Worm (Caenorhabditis elegans) whole organism, L4 larva: ENCODE results near the gene F54F2.6.

ENCODE experiments used
- F10B5.3 ChIP-seq: sonication (generic microtip); optimal IDR thresholded peaks from 2 replicates; lab custom pipeline; 2016; ENCODE audit warnings: mild to moderate bottlenecking, missing genetic modification characterization, missing compliant biosample characterization
- F26F4.8 ChIP-seq: fragments of 200-800 bp; sonication (Bioruptor generic); conservative IDR thresholded peaks from 2 replicates; pipeline ENCODE4 v1.3.6; 2022; ENCODE audit warnings: missing genetic modification characterization, missing compliant biosample characterization
- F37D6.2 ChIP-seq: sonication (generic microtip); optimal IDR thresholded peaks from 2 replicates; lab custom pipeline; 2016; ENCODE audit warnings: mild to moderate bottlenecking, missing genetic modification characterization, missing compliant biosample characterization
- F49E8.2 ChIP-seq: sonication (generic microtip); optimal IDR thresholded peaks from 2 replicates; lab custom pipeline; 2016; ENCODE audit warnings: missing compliant biosample characterization, mild to moderate bottlenecking, missing genetic modification characterization, borderline replicate concordance
- T26A8.4 ChIP-seq: fragments of 200-800 bp; sonication (Bioruptor generic); IDR thresholded peaks from 2 replicates; pipeline ENCODE4 v1.3.6; 2022; ENCODE audit warnings: missing genetic modification characterization, missing compliant biosample characterization
- Y105C5A.15 ChIP-seq: fragments of 200-800 bp; sonication (Bioruptor generic); IDR thresholded peaks from 2 replicates; pipeline ENCODE4 v1.3.6; 2022; ENCODE audit warnings: missing genetic modification characterization, missing compliant biosample characterization
- Y48G9A.11 ChIP-seq: fragments of 200-800 bp; sonication (Bioruptor generic); IDR thresholded peaks from 2 replicates; pipeline ENCODE4 v1.3.6; 2022; ENCODE audit warnings: missing genetic modification reagents, missing genetic modification characterization, missing compliant biosample characterization
- Y5F2A.4 ChIP-seq: fragments of 200-800 bp; sonication (Bioruptor generic); optimal IDR thresholded peaks from 2 replicates; lab custom pipeline; 2018; ENCODE audit warnings: mild to moderate bottlenecking, missing genetic modification characterization, missing compliant biosample characterization
- Y75B8A.6 ChIP-seq: fragments of 200-800 bp; sonication (Bioruptor generic); IDR thresholded peaks from 2 replicates; pipeline ENCODE4 v1.3.6; 2022; ENCODE audit warnings: missing genetic modification reagents, missing genetic modification characterization, missing compliant biosample characterization
- arid-1 ChIP-seq: fragments of 200-800 bp; sonication (Bioruptor generic); conservative IDR thresholded peaks from 2 replicates; pipeline ENCODE4 v1.3.6; 2022; ENCODE audit warnings: missing genetic modification reagents, missing genetic modification characterization, missing compliant biosample characterization
- attf-4 ChIP-seq: sonication (generic microtip); optimal IDR thresholded peaks from 3 replicates; lab custom pipeline; 2017; ENCODE audit warnings: missing biosample characterization, missing genetic modification characterization
- ceh-44 ChIP-seq: fragments of 200-800 bp; sonication (Bioruptor generic); IDR thresholded peaks from 2 replicates; pipeline ENCODE4 v1.3.6; 2022; ENCODE audit warnings: missing genetic modification reagents, missing genetic modification characterization, missing compliant biosample characterization
- ceh-62 ChIP-seq: sonication (generic microtip); optimal IDR thresholded peaks from 2 replicates; lab custom pipeline; 2017; ENCODE audit warnings: missing biosample characterization, missing genetic modification characterization
- ceh-82 ChIP-seq: sonication (generic microtip); optimal IDR thresholded peaks from 2 replicates; lab custom pipeline; 2017; ENCODE audit warnings: missing biosample characterization, missing genetic modification characterization
- ces-1 ChIP-seq: fragments of 150-350 bp; sonication (generic microtip); optimal IDR thresholded peaks from 4 replicates; lab custom pipeline; 2014; ENCODE audit warnings: missing biosample characterization, missing genetic modification reagents, missing genetic modification characterization
- cey-2 ChIP-seq: sonication (generic microtip); optimal IDR thresholded peaks from 3 replicates; lab custom pipeline; 2017; ENCODE audit warnings: missing genetic modification characterization, mild to moderate bottlenecking, missing compliant biosample characterization, antibody characterized with exemption, borderline replicate concordance; ENCODE audit not compliant: insufficient read depth
- daf-12 ChIP-seq: fragments of 150-350 bp; optimal IDR thresholded peaks from 2 replicates; lab custom pipeline; 2014; ENCODE audit warnings: missing biosample characterization, missing genetic modification reagents, missing genetic modification characterization
- daf-19 ChIP-seq: fragments of 200-800 bp; sonication (Bioruptor generic); conservative IDR thresholded peaks from 2 replicates; pipeline ENCODE4 v1.3.6; 2022; ENCODE audit warnings: missing genetic modification characterization, missing compliant biosample characterization
- daf-8 ChIP-seq: fragments of 200-800 bp; sonication (Bioruptor generic); IDR thresholded peaks from 2 replicates; pipeline ENCODE4 v1.3.6; 2022; ENCODE audit warnings: missing genetic modification characterization, missing compliant biosample characterization
- dmd-8 ChIP-seq: fragments of 200-800 bp; sonication (Bioruptor generic); IDR thresholded peaks from 2 replicates; pipeline ENCODE4 v1.3.6; 2022; ENCODE audit warnings: missing genetic modification characterization, missing compliant biosample characterization
- dmd-9 ChIP-seq: fragments of 200-800 bp; sonication (Bioruptor generic); IDR thresholded peaks from 2 replicates; pipeline ENCODE4 v1.3.6; 2022; ENCODE audit warnings: missing genetic modification reagents, missing genetic modification characterization, missing compliant biosample characterization
- dpl-1 ChIP-seq: fragments of 150-350 bp; optimal IDR thresholded peaks from 2 replicates; lab custom pipeline; 2014; ENCODE audit warnings: missing biosample characterization, missing genetic modification reagents, missing genetic modification characterization
- dve-1 ChIP-seq: sonication (generic microtip); optimal IDR thresholded peaks from 2 replicates; lab custom pipeline; 2017; ENCODE audit warnings: antibody characterized with exemption, mild to moderate bottlenecking, missing genetic modification characterization, missing compliant biosample characterization; ENCODE audit not compliant: insufficient read depth
- fos-1 ChIP-seq: fragments of 150-350 bp; optimal IDR thresholded peaks from 2 replicates; lab custom pipeline; 2014; ENCODE audit warnings: missing biosample characterization, missing genetic modification characterization
- gei-8 ChIP-seq: fragments of 200-800 bp; sonication (Bioruptor generic); optimal IDR thresholded peaks from 2 replicates; lab custom pipeline; 2018; ENCODE audit warnings: mild to moderate bottlenecking, missing genetic modification characterization, missing compliant biosample characterization
- lin-1 ChIP-seq: fragments of 200-800 bp; sonication (Bioruptor generic); IDR thresholded peaks from 2 replicates; pipeline ENCODE4 v1.3.6; 2022; ENCODE audit warnings: missing genetic modification reagents, missing genetic modification characterization, missing compliant biosample characterization
- lin-13 ChIP-seq: fragments of 150-350 bp; optimal IDR thresholded peaks from 2 replicates; lab custom pipeline; 2014; ENCODE audit warnings: missing biosample characterization, missing genetic modification reagents, missing genetic modification characterization
- madf-9 ChIP-seq: fragments of 200-800 bp; sonication (Bioruptor generic); conservative IDR thresholded peaks from 2 replicates; pipeline ENCODE4 v1.3.6; 2022; ENCODE audit warnings: missing genetic modification reagents, missing genetic modification characterization, missing compliant biosample characterization
- mdl-1 ChIP-seq, 2 experiments: fragments of 150-350 bp in 1 of 2; sonication (generic microtip) in 1 of 2; optimal IDR thresholded peaks; 2 replicates each; lab custom pipeline; 2014 to 2017; ENCODE audit warnings: missing biosample characterization in 2 of 2, missing genetic modification characterization in 2 of 2
- mep-1 ChIP-seq: fragments of 150-350 bp; sonication (generic microtip); optimal IDR thresholded peaks from 3 replicates; lab custom pipeline; 2014; ENCODE audit warnings: missing biosample characterization, missing genetic modification characterization
- mxl-3 ChIP-seq: fragments of 200-800 bp; sonication (Bioruptor generic); optimal IDR thresholded peaks from 2 replicates; lab custom pipeline; 2018; ENCODE audit warnings: mild to moderate bottlenecking, missing genetic modification characterization, missing compliant biosample characterization
- nhr-102 ChIP-seq: sonication (generic microtip); optimal IDR thresholded peaks from 2 replicates; lab custom pipeline; 2016; ENCODE audit warnings: mild to moderate bottlenecking, missing genetic modification characterization, moderate library complexity, missing compliant biosample characterization
- nhr-111 ChIP-seq: fragments of 200-800 bp; sonication (Bioruptor generic); optimal IDR thresholded peaks from 2 replicates; lab custom pipeline; 2018; ENCODE audit warnings: mild to moderate bottlenecking, missing genetic modification characterization, missing compliant biosample characterization
- nhr-237 ChIP-seq: sonication (generic microtip); optimal IDR thresholded peaks from 2 replicates; lab custom pipeline; 2017; ENCODE audit warnings: missing biosample characterization, missing genetic modification characterization
- nhr-28 ChIP-seq: fragments of 150-350 bp; optimal IDR thresholded peaks from 2 replicates; lab custom pipeline; 2014; ENCODE audit warnings: missing biosample characterization, missing genetic modification characterization
- nhr-42 ChIP-seq: fragments of 200-800 bp; sonication (Bioruptor generic); IDR thresholded peaks from 2 replicates; pipeline ENCODE4 v1.3.6; 2022; ENCODE audit warnings: missing genetic modification characterization, missing compliant biosample characterization
- nhr-48 ChIP-seq: sonication (generic microtip); optimal IDR thresholded peaks from 2 replicates; lab custom pipeline; 2016; ENCODE audit warnings: mild to moderate bottlenecking, missing genetic modification characterization, missing compliant biosample characterization
- nhr-6 ChIP-seq: fragments of 150-350 bp; optimal IDR thresholded peaks from 2 replicates; lab custom pipeline; 2014; ENCODE audit warnings: missing biosample characterization, missing genetic modification characterization
- nhr-76 ChIP-seq: fragments of 150-350 bp; optimal IDR thresholded peaks from 2 replicates; lab custom pipeline; 2014; ENCODE audit warnings: missing biosample characterization, missing genetic modification characterization
- php-3 ChIP-seq: fragments of 200-800 bp; sonication (Bioruptor generic); IDR thresholded peaks from 2 replicates; pipeline ENCODE4 v1.3.6; 2022; ENCODE audit warnings: missing genetic modification reagents, missing genetic modification characterization, missing compliant biosample characterization
- rbr-2 ChIP-seq: sonication (generic microtip); optimal IDR thresholded peaks from 2 replicates; lab custom pipeline; 2016; ENCODE audit warnings: missing genotype, missing genetic modification characterization, missing compliant biosample characterization
- sdz-12 ChIP-seq: fragments of 200-800 bp; sonication (Bioruptor generic); optimal IDR thresholded peaks from 2 replicates; lab custom pipeline; 2018; ENCODE audit warnings: mild to moderate bottlenecking, missing genetic modification characterization, missing compliant biosample characterization
- snpc-1.2 ChIP-seq: fragments of 200-800 bp; sonication (Bioruptor generic); IDR thresholded peaks from 2 replicates; pipeline ENCODE4 v1.3.6; 2022; ENCODE audit warnings: missing genetic modification reagents, missing genetic modification characterization, missing compliant biosample characterization
- spr-3 ChIP-seq: fragments of 200-800 bp; sonication (Bioruptor generic); optimal IDR thresholded peaks from 2 replicates; lab custom pipeline; 2018; ENCODE audit warnings: mild to moderate bottlenecking, missing genetic modification characterization, missing compliant biosample characterization
- tag-97 ChIP-seq: fragments of 200-800 bp; sonication (Bioruptor generic); IDR thresholded peaks from 2 replicates; pipeline ENCODE4 v1.3.6; 2022; ENCODE audit warnings: missing genetic modification characterization, missing compliant biosample characterization
- tra-1 ChIP-seq: fragments of 200-800 bp; sonication (Bioruptor generic); IDR thresholded peaks from 2 replicates; pipeline ENCODE4 v1.3.6; 2022; ENCODE audit warnings: missing genetic modification reagents, missing genetic modification characterization, missing compliant biosample characterization
- vab-7 ChIP-seq: fragments of 200-800 bp; sonication (Bioruptor generic); IDR thresholded peaks from 2 replicates; pipeline ENCODE4 v1.3.6; 2022; ENCODE audit warnings: missing genetic modification reagents, missing genetic modification characterization, missing compliant biosample characterization
- zag-1 ChIP-seq: fragments of 150-350 bp; optimal IDR thresholded peaks from 2 replicates; lab custom pipeline; 2014; ENCODE audit warnings: missing biosample characterization, missing genetic modification characterization
- zfp-2 ChIP-seq: sonication (generic microtip); optimal IDR thresholded peaks from 2 replicates; lab custom pipeline; 2016; ENCODE audit warnings: mild to moderate bottlenecking, missing genetic modification characterization, missing compliant biosample characterization
- zip-11 ChIP-seq: fragments of 200-800 bp; sonication (Bioruptor generic); IDR thresholded peaks from 2 replicates; pipeline ENCODE4 v1.3.6; 2022; ENCODE audit warnings: missing genetic modification characterization, missing compliant biosample characterization
- zip-2 ChIP-seq: fragments of 150-350 bp; optimal IDR thresholded peaks from 2 replicates; lab custom pipeline; 2014; ENCODE audit warnings: missing biosample characterization, missing genetic modification characterization
- ztf-7 ChIP-seq: fragments of 150-350 bp; optimal IDR thresholded peaks from 2 replicates; lab custom pipeline; 2014; ENCODE audit warnings: missing biosample characterization, missing genetic modification characterization

F54F2.6 gene

DNA sequence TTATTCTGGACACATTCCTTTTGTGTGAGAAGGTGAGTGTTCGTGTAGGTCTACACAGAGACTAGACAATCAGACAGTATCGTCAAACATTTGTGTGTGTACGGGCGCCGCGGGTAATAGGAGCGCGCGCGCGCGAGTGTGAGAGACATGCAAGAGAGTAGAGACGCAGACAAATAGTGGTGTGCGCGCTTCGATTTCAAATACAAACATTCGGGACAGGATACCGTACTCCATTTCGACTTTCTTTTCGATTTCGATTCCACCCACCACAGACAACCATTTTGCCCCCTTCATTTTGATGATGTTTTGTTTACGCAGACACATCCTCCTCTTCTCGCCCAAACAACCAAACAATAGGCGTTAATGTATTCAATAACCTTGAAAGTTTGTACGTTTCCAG, 5.7 kb downstream of the F54F2.6 start (continued):
- TF ChIP-seq ceh-44 (GFP tag; lab: Robert Waterston, UW) (no peak), nhr-28 (tag; lab: Kevin White, UChicago) (peak; percentile 99), ceh-82 (no peak), F26F4.8 (no peak), madf-9 (peak; percentile 52; the same call in 1 of the 2 replicates), php-3 (GFP tag; lab: Robert Waterston, UW) (0 out of 2 replicates have a peak, but pooled peaks have one; percentile 8), mep-1 (peak; percentile 85), nhr-237 (no peak), rbr-2 (tag; lab: Kevin White, UChicago) (peak; percentile 51), daf-12 (tag; lab: Kevin White, UChicago) (no peak), F49E8.2 (tag; lab: Kevin White, UChicago) (no peak), nhr-76 (tag; lab: Kevin White, UChicago) (no peak), attf-4 (tag; lab: Kevin White, UChicago) (no peak), mxl-3 (GFP tag; lab: Kevin White, UChicago) (peak; percentile 88), lin-1 (GFP tag; lab: Robert Waterston, UW) (peak; percentile 49; the same call in 1 of the 2 replicates), tra-1 (GFP tag; lab: Robert Waterston, UW) (peak; percentile 75; the same call in 1 of the 2 replicates), T26A8.4 (GFP tag; lab: Robert Waterston, UW) (peak; percentile 85), F37D6.2 (no peak), lin-13 (peak; percentile 25), Y75B8A.6 (GFP tag; lab: Robert Waterston, UW) (0 out of 2 replicates have a peak, but pooled peaks have one; percentile 21), dmd-9 (GFP tag; lab: Robert Waterston, UW) (no peak), nhr-111 (no peak), gei-8 (GFP tag; lab: Kevin White, UChicago) (peak; percentile 42), Y5F2A.4 (GFP tag; lab: Kevin White, UChicago) (no peak), zip-11 (GFP tag; lab: Robert Waterston, UW) (no peak), nhr-48 (tag; lab: Kevin White, UChicago) (peak; percentile 2), zfp-2 (tag; lab: Kevin White, UChicago) (no peak), tag-97 (GFP tag; lab: Robert Waterston, UW) (no peak), spr-3 (GFP tag; lab: Kevin White, UChicago) (no peak), ceh-62 (tag; lab: Kevin White, UChicago) (no peak), nhr-6 (peak; percentile 40), cey-2 (tag; lab: Kevin White, UChicago) (peak; percentile 28), Y48G9A.11 (GFP tag; lab: Robert Waterston, UW) (no peak), nhr-102 (peak; percentile 48), daf-19 (GFP tag; lab: Robert Waterston, UW) (no peak), Y105C5A.15 (no peak), daf-8 (GFP tag; lab: Robert Waterston, UW) (no peak), nhr-42 (GFP tag; lab: Robert Waterston, UW) (no peak), vab-7 (GFP tag; lab: Robert Waterston, UW) (0 out of 2 replicates have a peak, but pooled peaks have one; percentile 38), fos-1 (tag; lab: Kevin White, UChicago) (no peak), zip-2 (tag; lab: Kevin White, UChicago) (no peak), dpl-1 (GFP tag; lab: Kevin White, UChicago) (peak; percentile 47), zag-1 (tag; lab: Kevin White, UChicago) (no peak), ces-1 (GFP tag; lab: Kevin White, UChicago) (no peak), mdl-1 (tag; optimal IDR thresholded peaks at IDR 0.05; lab: Kevin White, UChicago) (peak; percentile 38 to 80), snpc-1.2 (GFP tag; lab: Robert Waterston, UW) (no peak), ztf-7 (peak; percentile 25), dmd-8 (GFP tag; lab: Robert Waterston, UW) (no peak), dve-1 (tag; lab: Kevin White, UChicago) (peak; percentile 77), arid-1 (GFP tag; lab: Robert Waterston, UW) (peak; percentile 69), F10B5.3 (tag; lab: Kevin White, UChicago) (peak; percentile 16), sdz-12 (GFP tag; lab: Kevin White, UChicago) (no peak)
